Worm (Caenorhabditis elegans): ENCODE data around the gene Y94H6A.10.

Y94H6A.10 gene

ce11 chrIV:2665388-2665978 is 45.0 kb downstream of the Y94H6A.10 start:
- TF ChIP-seq efl-1 (optimal IDR thresholded peaks at IDR 0.05) = peak in 1 of 2 experiments; percentile 23
- peak; percentile 4 to 64 for TF ChIP-seq efl-1 (GFP tag; optimal IDR thresholded peaks at IDR 0.05 in 1 of 2)
- TF ChIP-seq unc-98 (GFP tag; IDR thresholded peaks at IDR 0.05) = 0 out of 2 replicates have a peak, but pooled peaks have one; percentile 40
- peak; percentile 16 for TF ChIP-seq swsn-7 (tag; optimal IDR thresholded peaks at IDR 0.05)
- peak; percentile 31 for TF ChIP-seq nhr-20 (tag; optimal IDR thresholded peaks at IDR 0.05)
- TF ChIP-seq rnt-1 (tag; optimal IDR thresholded peaks at IDR 0.05) = peak; percentile 54
- TF ChIP-seq lin-14 (GFP tag; optimal IDR thresholded peaks at IDR 0.05) = peak; percentile 79
- TF ChIP-seq C34B4.2 (tag; optimal IDR thresholded peaks at IDR 0.05) = no peak
- no peak for TF ChIP-seq aha-1 (tag; optimal IDR thresholded peaks at IDR 0.05)
- TF ChIP-seq snu-23 (GFP tag; optimal IDR thresholded peaks at IDR 0.05) = peak; percentile 30
- peak in 1 of 2 experiments; percentile 29 for TF ChIP-seq mdl-1 (tag; optimal IDR thresholded peaks at IDR 0.05)
- no peak for TF ChIP-seq lir-3 (tag; optimal IDR thresholded peaks at IDR 0.05; ENCODE audit: poor library complexity)
- TF ChIP-seq pag-3 (tag; optimal IDR thresholded peaks at IDR 0.05; ENCODE audit: borderline replicate concordance, insufficient read depth) = peak; percentile 99
- TF ChIP-seq dsc-1 (tag; optimal IDR thresholded peaks at IDR 0.05) = peak; percentile 25
- TF ChIP-seq nhr-71 (tag; optimal IDR thresholded peaks at IDR 0.05) = peak; percentile 74
- TF ChIP-seq lsy-2 (tag; optimal IDR thresholded peaks at IDR 0.05) = peak in 1 of 2 experiments; percentile 59

- no peak for TF ChIP-seq efl-1 (optimal IDR thresholded peaks at IDR 0.05)
- TF ChIP-seq efl-1 (GFP tag; optimal IDR thresholded peaks at IDR 0.05 in 1 of 2) = peak in 1 of 2 experiments; percentile 58
- no peak for TF ChIP-seq snu-23 (GFP tag; optimal IDR thresholded peaks at IDR 0.05)
- no peak for TF ChIP-seq Y116A8C.19 (tag; optimal IDR thresholded peaks at IDR 0.05; ENCODE audit: borderline replicate concordance)
- no peak for TF ChIP-seq ceh-63 (GFP tag; optimal IDR thresholded peaks at IDR 0.05)
These were observed 45.6 kb downstream of the Y94H6A.10 start for ce11 chrIV:2664901-2665201.

ce11 chrIV:2663953-2664900 is 46.2 kb downstream of the Y94H6A.10 start, which contains the start of gene Y69A2AR.31:
TSS of gene Y69A2AR.31 (minus strand) at chrIV:2664003.
- TF ChIP-seq lsy-2 (tag; optimal IDR thresholded peaks at IDR 0.05) (peak; percentile 31 to 55), hlh-4 (tag; optimal IDR thresholded peaks at IDR 0.05) (no peak), lin-35 (GFP tag; optimal IDR thresholded peaks at IDR 0.05) (peak in 1 of 2 experiments; percentile 33), isw-1 (GFP tag; IDR thresholded peaks at IDR 0.05) (peak; percentile 12), pax-3 (tag; optimal IDR thresholded peaks at IDR 0.05) (no peak), C16A3.4 (tag; optimal IDR thresholded peaks at IDR 0.05) (no peak), fos-1 (tag; optimal IDR thresholded peaks at IDR 0.05) (no peak), unc-130 (tag; optimal IDR thresholded peaks at IDR 0.05) (no peak), fkh-10 (GFP tag; optimal IDR thresholded peaks at IDR 0.05) (peak; percentile 72), efl-1 (optimal IDR thresholded peaks at IDR 0.05) (peak; percentile 6 to 20), efl-1 (GFP tag; optimal IDR thresholded peaks at IDR 0.05 in 1 of 2) (peak; percentile 3 to 88), xbp-1 (tag; optimal IDR thresholded peaks at IDR 0.05) (no peak), fkh-8 (tag; optimal IDR thresholded peaks at IDR 0.05) (peak; percentile 6), C34B4.2 (tag; optimal IDR thresholded peaks at IDR 0.05) (no peak), ceh-90 (tag; optimal IDR thresholded peaks at IDR 0.05) (no peak), pqm-1 (tag; optimal IDR thresholded peaks at IDR 0.05) (no peak), dpl-1 (GFP tag; optimal IDR thresholded peaks at IDR 0.05) (peak in 2 of 3 experiments; percentile 9 to 25), nhr-71 (tag; optimal IDR thresholded peaks at IDR 0.05) (peak; percentile 35), unc-98 (GFP tag; IDR thresholded peaks at IDR 0.05) (no peak), fkh-4 (tag; optimal IDR thresholded peaks at IDR 0.05; ENCODE audit: borderline replicate concordance) (no peak), unc-86 (tag; optimal IDR thresholded peaks at IDR 0.05) (peak; percentile 15), rnt-1 (tag; optimal IDR thresholded peaks at IDR 0.05) (peak; percentile 26), nhr-85 (tag) (peak; percentile 15), lin-13 (GFP tag; optimal IDR thresholded peaks at IDR 0.05) (no peak), nhr-28 (tag; optimal IDR thresholded peaks at IDR 0.05) (no peak), egl-13 (tag; optimal IDR thresholded peaks at IDR 0.05) (no peak), sptf-1 (tag; optimal IDR thresholded peaks at IDR 0.05) (no peak), dsc-1 (tag; optimal IDR thresholded peaks at IDR 0.05) (peak; percentile 57), ceh-8 (GFP tag; optimal IDR thresholded peaks at IDR 0.05) (no peak), elt-2 (tag; optimal IDR thresholded peaks at IDR 0.05) (no peak), elt-3 (tag; optimal IDR thresholded peaks at IDR 0.05) (no peak), ceh-82 (tag; optimal IDR thresholded peaks at IDR 0.05) (peak in 1 of 3 experiments; percentile 55), Y116A8C.19 (tag; optimal IDR thresholded peaks at IDR 0.05; ENCODE audit: borderline replicate concordance) (no peak), tbx-2 (tag; optimal IDR thresholded peaks at IDR 0.05) (no peak), lin-39 (tag; optimal IDR thresholded peaks at IDR 0.05) (no peak)

All from whole organism, L1 larva.